Worm (Caenorhabditis elegans): ENCODE results near the gene gcy-7.

DNA sequence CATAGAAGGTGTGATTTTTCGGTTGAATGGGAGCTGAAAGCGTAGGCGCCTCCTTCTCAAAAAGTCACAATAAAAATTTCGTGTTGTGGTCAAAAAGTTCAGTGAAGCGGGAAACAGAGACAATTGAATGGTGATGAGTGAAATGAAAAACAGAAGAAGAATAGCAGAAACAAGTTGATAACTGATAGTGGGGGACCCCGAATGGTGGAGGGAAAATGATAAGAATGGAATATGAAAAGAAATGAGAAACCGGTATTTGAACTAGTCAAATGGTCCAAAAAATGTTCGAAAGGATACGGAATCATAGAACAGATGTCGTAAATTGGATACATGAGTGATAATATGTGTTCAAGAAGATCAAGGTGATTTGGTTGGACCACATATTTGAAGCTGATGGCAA lies 17.2 kb downstream of the gcy-7 start:
- TF ChIP-seq nhr-11 (tag; optimal IDR thresholded peaks at IDR 0.05) (no peak), F44E2.7 (GFP tag; IDR thresholded peaks at IDR 0.05) (no peak), nhr-41 (GFP tag; IDR thresholded peaks at IDR 0.05) (no peak), F10B5.3 (tag; optimal IDR thresholded peaks at IDR 0.05) (no peak), nhr-10 (tag; optimal IDR thresholded peaks at IDR 0.05) (no peak), ama-1 (optimal IDR thresholded peaks at IDR 0.05) (no peak), ceh-82 (tag; optimal IDR thresholded peaks at IDR 0.05) (no peak), T20F7.1 (GFP tag; optimal IDR thresholded peaks at IDR 0.05) (no peak), nhr-42 (GFP tag; IDR thresholded peaks at IDR 0.05) (no peak), F49E8.2 (tag; optimal IDR thresholded peaks at IDR 0.05; ENCODE audit: borderline replicate concordance) (no peak)
